Fruit fly (Drosophila melanogaster): ENCODE results near the gene CG11779.
A peak's percentile ranks its signal among the peaks of the same experiment; 100 is the strongest.

The CG11779 gene

dm6 chr3R:19156670-19157402 lies 2.8 kb downstream of the CG11779 start, which contains the start of gene nanos (continued):
- peak; percentile 54 for TF ChIP-seq CG1602 (GFP tag; optimal IDR thresholded peaks at IDR 0.05)
- peak; percentile 42; the same call in 1 of the 2 replicates for TF ChIP-seq Rx (GFP tag; IDR thresholded peaks at IDR 0.05)
- peak; percentile 26 for TF ChIP-seq CG18262 (tag; optimal IDR thresholded peaks at IDR 0.05)
- no peak for TF ChIP-seq CG6654 (GFP tag; optimal IDR thresholded peaks at IDR 0.05)
- peak; percentile 99 for TF ChIP-seq zen2 (GFP tag; IDR thresholded peaks at IDR 0.05; ENCODE audit: partially characterized antibody)
- TF ChIP-seq cad (GFP tag; optimal IDR thresholded peaks at IDR 0.05), result no peak
- peak; percentile 20 for TF ChIP-seq emc (GFP tag; optimal IDR thresholded peaks at IDR 0.05)
- peak; percentile 46 for TF ChIP-seq CG7839 (tag; optimal IDR thresholded peaks at IDR 0.05)
- peak; percentile 86 for TF ChIP-seq slbo (GFP tag; IDR thresholded peaks at IDR 0.05)
- no peak for TF ChIP-seq chm (GFP tag; IDR thresholded peaks at IDR 0.05)
- TF ChIP-seq Camta (GFP tag; optimal IDR thresholded peaks at IDR 0.05), result peak; percentile 28
- TF ChIP-seq C15 (GFP tag; IDR thresholded peaks at IDR 0.05), result no peak
- TF ChIP-seq CG14710 (tag; optimal IDR thresholded peaks at IDR 0.05), result peak; percentile 79
- TF ChIP-seq pho (GFP tag; optimal IDR thresholded peaks at IDR 0.05), result peak; percentile 74
- TF ChIP-seq H15 (GFP tag; IDR thresholded peaks at IDR 0.05), result no peak; the same call in 2 of the 3 replicates
- TF ChIP-seq Hr51 (GFP tag; optimal IDR thresholded peaks at IDR 0.05), result peak; percentile 27 to 82
- TF ChIP-seq CG32532 (GFP tag; IDR thresholded peaks at IDR 0.05), result peak; percentile 78
- peak; percentile 51 for TF ChIP-seq grau (tag; optimal IDR thresholded peaks at IDR 0.05)
- peak; percentile 58 for TF ChIP-seq CG10366 (GFP tag; IDR thresholded peaks at IDR 0.05)
- peak; percentile 41 for TF ChIP-seq CG13123 (GFP tag; optimal IDR thresholded peaks at IDR 0.05)
- no peak for TF ChIP-seq CG11696 (GFP tag; IDR thresholded peaks at IDR 0.05)
- TF ChIP-seq dm (GFP tag; optimal IDR thresholded peaks at IDR 0.05), result peak; percentile 88
- TF ChIP-seq da (GFP tag; optimal IDR thresholded peaks at IDR 0.05), result no peak
- TF ChIP-seq CG17612 (GFP tag; IDR thresholded peaks at IDR 0.05), result no peak
- peak; percentile 81; the same call in 2 of the 4 replicates for TF ChIP-seq Gug (GFP tag; IDR thresholded peaks at IDR 0.05)
- peak; percentile 70 for TF ChIP-seq NfI (GFP tag; optimal IDR thresholded peaks at IDR 0.05)
- peak; percentile 66 for TF ChIP-seq vvl (GFP tag; IDR thresholded peaks at IDR 0.05)
- TF ChIP-seq Hmx (GFP tag; optimal IDR thresholded peaks at IDR 0.05), result no peak
- no peak for TF ChIP-seq tio (GFP tag; optimal IDR thresholded peaks at IDR 0.05)
- no peak for TF ChIP-seq ac (GFP tag; optimal IDR thresholded peaks at IDR 0.05)
- TF ChIP-seq pum (GFP tag; optimal IDR thresholded peaks at IDR 0.05), result peak; percentile 59
- no peak for TF ChIP-seq CG2875 (GFP tag; optimal IDR thresholded peaks at IDR 0.05)
- peak; percentile 95 for TF ChIP-seq HLH4C (GFP tag; IDR thresholded peaks at IDR 0.05; ENCODE audit: partially characterized antibody)
- TF ChIP-seq CG5953 (GFP tag; IDR thresholded peaks at IDR 0.05), result no peak
- TF ChIP-seq Hsf (GFP tag; optimal IDR thresholded peaks at IDR 0.05), result peak; percentile 54
- TF ChIP-seq CG17829 (tag; optimal IDR thresholded peaks at IDR 0.05), result peak; percentile 28
- peak; percentile 99 for TF ChIP-seq CG13287 (GFP tag; IDR thresholded peaks at IDR 0.05; ENCODE audit: partially characterized antibody)
- no peak for TF ChIP-seq CG32767 (GFP tag; IDR thresholded peaks at IDR 0.05)
- TF ChIP-seq CG1603 (tag; optimal IDR thresholded peaks at IDR 0.05), result peak; percentile 83
- no peak for TF ChIP-seq crc (GFP tag; optimal IDR thresholded peaks at IDR 0.05)
- peak; percentile 58 for TF ChIP-seq CG9797 (GFP tag; optimal IDR thresholded peaks at IDR 0.05)
- TF ChIP-seq Atf3 (GFP tag; optimal IDR thresholded peaks at IDR 0.05), result peak; percentile 7
- TF ChIP-seq cato (GFP tag; optimal IDR thresholded peaks at IDR 0.05; ENCODE audit: borderline replicate concordance), result peak; percentile 3
- TF ChIP-seq CG6689 (GFP tag; IDR thresholded peaks at IDR 0.05), result 0 out of 2 replicates have a peak, but pooled peaks have one; percentile 23
- TF ChIP-seq crol (GFP tag; IDR thresholded peaks at IDR 0.05), result no peak
- TF ChIP-seq CG13424 (tag; optimal IDR thresholded peaks at IDR 0.05), result peak; percentile 47
- TF ChIP-seq CG30020 (tag; optimal IDR thresholded peaks at IDR 0.05), result peak; percentile 46
- no peak for TF ChIP-seq gcm (GFP tag; optimal IDR thresholded peaks at IDR 0.05)
- peak; percentile 67 for TF ChIP-seq CG18011 (GFP tag; optimal IDR thresholded peaks at IDR 0.05)
- peak; percentile 51 for TF ChIP-seq Bteb2 (GFP tag; optimal IDR thresholded peaks at IDR 0.05)

Measured in whole organism, embryonic.